Worm (Caenorhabditis elegans) whole organism, midembryonic: ENCODE results near the gene panl-3.
A peak's percentile ranks its signal among the peaks of the same experiment; 100 is the strongest.

Experiments used
- T22C8.4 ChIP-seq: fragments of 200-800 bp; sonication (Bioruptor generic); IDR thresholded peaks from 2 replicates; pipeline ENCODE4 v1.3.6; 2022; ENCODE audit warnings: missing genetic modification characterization, missing compliant biosample characterization
- cog-1 ChIP-seq: sonication (generic microtip); optimal IDR thresholded peaks from 2 replicates; lab custom pipeline; 2016; ENCODE audit warnings: missing genetic modification characterization, missing compliant biosample characterization
- flt-1 ChIP-seq: fragments of 200-800 bp; sonication (Bioruptor generic); IDR thresholded peaks from 2 replicates; pipeline ENCODE4 v1.3.6; 2022; ENCODE audit warnings: missing genetic modification characterization, missing compliant biosample characterization
- klf-2 ChIP-seq: fragments of 200-800 bp; sonication (Bioruptor generic); conservative IDR thresholded peaks from 2 replicates; pipeline ENCODE4 v1.3.6; 2022; ENCODE audit warnings: missing genetic modification reagents, missing genetic modification characterization, missing compliant biosample characterization
- med-1 ChIP-seq: sonication (generic microtip); optimal IDR thresholded peaks from 2 replicates; lab custom pipeline; 2017; ENCODE audit warnings: missing genetic modification characterization, mild to moderate bottlenecking, missing compliant biosample characterization, antibody characterized with exemption, missing genetic modification reagents; ENCODE audit not compliant: insufficient read depth
- ref-1 ChIP-seq: fragments of 200-800 bp; sonication (Bioruptor generic); conservative IDR thresholded peaks from 2 replicates; pipeline ENCODE4 v1.3.6; 2022; ENCODE audit warnings: missing genetic modification reagents, missing genetic modification characterization, missing compliant biosample characterization
- ztf-23 ChIP-seq: fragments of 200-800 bp; sonication (Bioruptor generic); IDR thresholded peaks from 2 replicates; pipeline ENCODE4 v1.3.6; 2022; ENCODE audit warnings: missing genetic modification reagents, missing genetic modification characterization, missing compliant biosample characterization
- ztf-29 ChIP-seq: fragments of 200-800 bp; sonication (Bioruptor generic); IDR thresholded peaks from 2 replicates; pipeline ENCODE4 v1.3.6; 2022; ENCODE audit warnings: missing genetic modification reagents, missing genetic modification characterization, missing compliant biosample characterization

DNA sequence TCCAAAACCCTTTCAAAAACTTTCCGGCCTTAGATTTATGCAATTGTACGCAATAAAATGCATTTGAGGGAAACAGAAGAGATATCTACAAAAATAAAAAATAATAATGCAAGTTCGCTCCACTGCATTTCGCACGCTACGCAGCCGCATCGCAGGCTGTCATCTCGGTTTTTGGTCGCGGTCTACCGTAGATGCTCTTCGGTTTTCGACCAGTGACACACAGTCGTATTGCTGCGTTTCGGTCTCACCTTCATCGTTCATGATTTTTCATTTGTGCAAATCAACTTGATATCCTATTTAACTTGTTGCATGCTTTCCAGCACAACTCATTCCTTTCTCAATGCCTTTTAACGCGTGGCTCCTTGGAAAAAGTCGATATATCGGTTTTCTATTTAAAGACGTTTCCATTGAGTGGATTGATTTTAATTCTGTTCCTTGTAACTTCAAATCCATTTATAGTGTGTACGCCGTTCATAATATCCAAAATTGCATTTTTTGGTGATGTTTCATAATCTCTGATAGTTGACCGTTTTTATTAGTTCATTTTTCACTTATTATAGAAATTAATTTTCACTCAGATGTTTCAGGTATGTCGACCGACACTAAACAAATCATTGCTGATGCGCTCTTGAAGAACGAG is 38.1 kb upstream of the panl-3 start, which contains the start of gene vha-1:
- TF ChIP-seq klf-2 (GFP tag; lab: Robert Waterston, UW): no peak
- no peak; the same call in 1 of the 2 replicates for TF ChIP-seq flt-1 (GFP tag; lab: Robert Waterston, UW)
- no peak for TF ChIP-seq med-1 (GFP tag; lab: Kevin White, UChicago)
- no peak for TF ChIP-seq ztf-29 (GFP tag; lab: Robert Waterston, UW)
- 0 out of 2 replicates have a peak, but pooled peaks have one; percentile 53 for TF ChIP-seq ztf-23
- no peak for TF ChIP-seq T22C8.4
- no peak for TF ChIP-seq ref-1 (GFP tag; lab: Robert Waterston, UW)
- peak; percentile 53 for TF ChIP-seq cog-1
